Worm (Caenorhabditis elegans) whole organism, L4 larva: ENCODE results near the gene Y97E10C.1.

Experiments
- F26F4.8 ChIP-seq: fragments of 200-800 bp; sonication (Bioruptor generic); conservative IDR thresholded peaks from 2 replicates; pipeline ENCODE4 v1.3.6; 2022; ENCODE audit warnings: missing genetic modification characterization, missing compliant biosample characterization
- F37D6.2 ChIP-seq: sonication (generic microtip); optimal IDR thresholded peaks from 2 replicates; lab custom pipeline; 2016; ENCODE audit warnings: mild to moderate bottlenecking, missing genetic modification characterization, missing compliant biosample characterization
- Y5F2A.4 ChIP-seq: fragments of 200-800 bp; sonication (Bioruptor generic); optimal IDR thresholded peaks from 2 replicates; lab custom pipeline; 2018; ENCODE audit warnings: mild to moderate bottlenecking, missing genetic modification characterization, missing compliant biosample characterization
- ZK337.2 ChIP-seq: fragments of 200-800 bp; sonication (Bioruptor generic); IDR thresholded peaks from 2 replicates; pipeline ENCODE4 v1.3.6; 2022; ENCODE audit warnings: missing genetic modification reagents, missing genetic modification characterization, missing compliant biosample characterization
- ZK546.5 ChIP-seq, 2 experiments: sonication (generic microtip); optimal IDR thresholded peaks; 2 replicates each; lab custom pipeline; 2017; ENCODE audit warnings: missing biosample characterization in 2 of 2, missing genetic modification characterization in 2 of 2
- aha-1 ChIP-seq: fragments of 150-350 bp; peaks from one replicate; lab custom pipeline; 2014; ENCODE audit warnings: missing biosample characterization, missing genetic modification characterization
- arid-1 ChIP-seq: fragments of 200-800 bp; sonication (Bioruptor generic); conservative IDR thresholded peaks from 2 replicates; pipeline ENCODE4 v1.3.6; 2022; ENCODE audit warnings: missing genetic modification reagents, missing genetic modification characterization, missing compliant biosample characterization
- ceh-44 ChIP-seq: fragments of 200-800 bp; sonication (Bioruptor generic); IDR thresholded peaks from 2 replicates; pipeline ENCODE4 v1.3.6; 2022; ENCODE audit warnings: missing genetic modification reagents, missing genetic modification characterization, missing compliant biosample characterization
- ceh-62 ChIP-seq: sonication (generic microtip); optimal IDR thresholded peaks from 2 replicates; lab custom pipeline; 2017; ENCODE audit warnings: missing biosample characterization, missing genetic modification characterization
- daf-12 ChIP-seq: fragments of 150-350 bp; optimal IDR thresholded peaks from 2 replicates; lab custom pipeline; 2014; ENCODE audit warnings: missing biosample characterization, missing genetic modification reagents, missing genetic modification characterization
- daf-16 ChIP-seq, 3 experiments: sonication (generic microtip); optimal IDR thresholded peaks; 2 replicates each; lab custom pipeline; 2016 to 2017; ENCODE audit warnings: missing genetic modification characterization in 3 of 3, missing genetic modification reagents in 3 of 3, mild to moderate bottlenecking in 2 of 3, missing compliant biosample characterization in 2 of 3, missing biosample characterization in 1 of 3, moderate library complexity in 1 of 3
- dmd-6 ChIP-seq: fragments of 200-800 bp; sonication (Bioruptor generic); IDR thresholded peaks from 2 replicates; pipeline ENCODE4 v1.3.6; 2022; ENCODE audit warnings: missing genetic modification reagents, missing genetic modification characterization, missing compliant biosample characterization
- dpl-1 ChIP-seq: fragments of 150-350 bp; optimal IDR thresholded peaks from 2 replicates; lab custom pipeline; 2014; ENCODE audit warnings: missing biosample characterization, missing genetic modification reagents, missing genetic modification characterization
- dve-1 ChIP-seq: sonication (generic microtip); optimal IDR thresholded peaks from 2 replicates; lab custom pipeline; 2017; ENCODE audit warnings: antibody characterized with exemption, mild to moderate bottlenecking, missing genetic modification characterization, missing compliant biosample characterization; ENCODE audit not compliant: insufficient read depth
- egl-43 ChIP-seq: fragments of 200-800 bp; sonication (Bioruptor generic); IDR thresholded peaks from 2 replicates; pipeline ENCODE4 v1.3.6; 2022; ENCODE audit warnings: missing genetic modification reagents, missing genetic modification characterization, missing compliant biosample characterization
- fkh-10 ChIP-seq: fragments of 150-350 bp; optimal IDR thresholded peaks from 2 replicates; lab custom pipeline; 2014; ENCODE audit warnings: missing biosample characterization, missing genetic modification reagents, missing genetic modification characterization
- hlh-11 ChIP-seq: fragments of 200-800 bp; sonication (Bioruptor generic); optimal IDR thresholded peaks from 2 replicates; lab custom pipeline; 2018; ENCODE audit warnings: mild to moderate bottlenecking, missing genetic modification characterization, missing compliant biosample characterization
- hlh-30 ChIP-seq: sonication (generic microtip); optimal IDR thresholded peaks from 2 replicates; lab custom pipeline; 2017; ENCODE audit warnings: antibody characterized with exemption, mild to moderate bottlenecking, missing genetic modification characterization, missing compliant biosample characterization; ENCODE audit not compliant: insufficient read depth
- hmg-1.1 ChIP-seq: fragments of 200-800 bp; sonication (Bioruptor generic); IDR thresholded peaks from 2 replicates; pipeline ENCODE4 v1.3.6; 2022; ENCODE audit warnings: missing genetic modification reagents, missing genetic modification characterization, missing compliant biosample characterization
- lin-1 ChIP-seq: fragments of 200-800 bp; sonication (Bioruptor generic); IDR thresholded peaks from 2 replicates; pipeline ENCODE4 v1.3.6; 2022; ENCODE audit warnings: missing genetic modification reagents, missing genetic modification characterization, missing compliant biosample characterization
- lin-13 ChIP-seq: fragments of 150-350 bp; optimal IDR thresholded peaks from 2 replicates; lab custom pipeline; 2014; ENCODE audit warnings: missing biosample characterization, missing genetic modification reagents, missing genetic modification characterization
- lin-15B ChIP-seq: fragments of 150-350 bp; sonication (generic microtip); optimal IDR thresholded peaks from 3 replicates; lab custom pipeline; 2014; ENCODE audit warnings: missing biosample characterization, missing genetic modification characterization
- lsy-2 ChIP-seq, 2 experiments: fragments of 150-350 bp in 1 of 2; sonication (generic microtip) in 1 of 2; optimal IDR thresholded peaks; 2 replicates each; lab custom pipeline; 2014 to 2017; ENCODE audit warnings: missing biosample characterization in 2 of 2, missing genetic modification characterization in 2 of 2
- madf-5 ChIP-seq, 2 experiments: fragments of 200-800 bp; sonication (Bioruptor generic); IDR thresholded peaks; 2 replicates each; pipeline ENCODE4 v1.3.6; 2022; ENCODE audit warnings: missing compliant biosample characterization in 2 of 2, missing genetic modification characterization in 2 of 2
- madf-9 ChIP-seq: fragments of 200-800 bp; sonication (Bioruptor generic); conservative IDR thresholded peaks from 2 replicates; pipeline ENCODE4 v1.3.6; 2022; ENCODE audit warnings: missing genetic modification reagents, missing genetic modification characterization, missing compliant biosample characterization
- mdt-29 ChIP-seq: fragments of 200-800 bp; sonication (Bioruptor generic); IDR thresholded peaks from 2 replicates; pipeline ENCODE4 v1.3.6; 2022; ENCODE audit warnings: missing genetic modification reagents, missing genetic modification characterization, missing compliant biosample characterization
- mes-2 ChIP-seq: sonication (generic microtip); optimal IDR thresholded peaks from 2 replicates; lab custom pipeline; 2016; ENCODE audit warnings: missing genotype, mild to moderate bottlenecking, missing genetic modification characterization, missing compliant biosample characterization; ENCODE audit not compliant: poor library complexity, severe bottlenecking
- mxl-2 ChIP-seq: fragments of 200-800 bp; sonication (Bioruptor generic); conservative IDR thresholded peaks from 2 replicates; pipeline ENCODE4 v1.3.6; 2022; ENCODE audit warnings: missing genetic modification reagents, missing genetic modification characterization, missing compliant biosample characterization
- mxl-3 ChIP-seq: fragments of 200-800 bp; sonication (Bioruptor generic); optimal IDR thresholded peaks from 2 replicates; lab custom pipeline; 2018; ENCODE audit warnings: mild to moderate bottlenecking, missing genetic modification characterization, missing compliant biosample characterization
- nhr-11 ChIP-seq: fragments of 150-350 bp; optimal IDR thresholded peaks from 2 replicates; lab custom pipeline; 2014; ENCODE audit warnings: missing biosample characterization, missing genetic modification characterization
- nhr-25 ChIP-seq: sonication (generic microtip); optimal IDR thresholded peaks from 2 replicates; lab custom pipeline; 2017; ENCODE audit warnings: missing genetic modification characterization, mild to moderate bottlenecking, missing compliant biosample characterization, antibody characterized with exemption, moderate library complexity, borderline replicate concordance; ENCODE audit not compliant: insufficient read depth
- nhr-28 ChIP-seq: fragments of 150-350 bp; optimal IDR thresholded peaks from 2 replicates; lab custom pipeline; 2014; ENCODE audit warnings: missing biosample characterization, missing genetic modification characterization
- php-3 ChIP-seq: fragments of 200-800 bp; sonication (Bioruptor generic); IDR thresholded peaks from 2 replicates; pipeline ENCODE4 v1.3.6; 2022; ENCODE audit warnings: missing genetic modification reagents, missing genetic modification characterization, missing compliant biosample characterization
- pqm-1 ChIP-seq: sonication (generic microtip); optimal IDR thresholded peaks from 2 replicates; lab custom pipeline; 2017; ENCODE audit warnings: missing biosample characterization, missing genetic modification characterization
- snpc-1.2 ChIP-seq: fragments of 200-800 bp; sonication (Bioruptor generic); IDR thresholded peaks from 2 replicates; pipeline ENCODE4 v1.3.6; 2022; ENCODE audit warnings: missing genetic modification reagents, missing genetic modification characterization, missing compliant biosample characterization
- unc-39 ChIP-seq: sonication (generic microtip); optimal IDR thresholded peaks from 2 replicates; lab custom pipeline; 2017; ENCODE audit warnings: missing biosample characterization, missing genetic modification characterization
- unc-62 ChIP-seq, 3 experiments: fragments of 150-350 bp in 1 of 3; sonication (generic microtip); optimal IDR thresholded peaks in 2 of 3; peaks in 1 of 3; 1 replicate in 1 of 3; 2 replicates in 2 of 3; lab custom pipeline; 2014 to 2017; ENCODE audit warnings: missing biosample characterization in 3 of 3, missing genetic modification characterization in 3 of 3, missing genetic modification reagents in 3 of 3, missing genotype in 1 of 3
- zip-11 ChIP-seq: fragments of 200-800 bp; sonication (Bioruptor generic); IDR thresholded peaks from 2 replicates; pipeline ENCODE4 v1.3.6; 2022; ENCODE audit warnings: missing genetic modification characterization, missing compliant biosample characterization
- zip-2 ChIP-seq: fragments of 150-350 bp; optimal IDR thresholded peaks from 2 replicates; lab custom pipeline; 2014; ENCODE audit warnings: missing biosample characterization, missing genetic modification characterization
- ztf-7 ChIP-seq: fragments of 150-350 bp; optimal IDR thresholded peaks from 2 replicates; lab custom pipeline; 2014; ENCODE audit warnings: missing biosample characterization, missing genetic modification characterization

Gene Y97E10C.1

ce11 chrV:7759270-7759669 lies 30.6 kb downstream of the Y97E10C.1 start (continued):
- TF ChIP-seq arid-1: no peak
- no peak for TF ChIP-seq ZK546.5 (tag; optimal IDR thresholded peaks at IDR 0.05; lab: Kevin White, UChicago)
- TF ChIP-seq mxl-3 (GFP tag; lab: Kevin White, UChicago): no peak
- no peak for TF ChIP-seq ceh-44 (GFP tag; lab: Robert Waterston, UW)
- TF ChIP-seq nhr-25 (tag; lab: Kevin White, UChicago): no peak
- TF ChIP-seq dve-1: peak; percentile 41
- no peak for TF ChIP-seq madf-9 (GFP tag; lab: Robert Waterston, UW)
- peak in 1 of 2 experiments; percentile 99 for TF ChIP-seq unc-62 (GFP tag; optimal IDR thresholded peaks at IDR 0.05 in 1 of 2; lab: Kevin White, UChicago)
- TF ChIP-seq unc-62 (tag; optimal IDR thresholded peaks at IDR 0.05; lab: Kevin White, UChicago): no peak
- TF ChIP-seq lin-15B (tag; lab: Kevin White, UChicago): no peak
- peak; percentile 17 for TF ChIP-seq dpl-1 (GFP tag; lab: Kevin White, UChicago)
- no peak for TF ChIP-seq F26F4.8 (GFP tag; lab: Robert Waterston, UW)
- TF ChIP-seq aha-1 (tag; lab: Kevin White, UChicago): peak; percentile 92
- no peak for TF ChIP-seq madf-5 (GFP tag; IDR thresholded peaks at IDR 0.05; lab: Robert Waterston, UW)
- peak; percentile 57 for TF ChIP-seq dmd-6
- TF ChIP-seq F37D6.2 (tag; lab: Kevin White, UChicago): no peak
- TF ChIP-seq zip-2: no peak
- no peak for TF ChIP-seq egl-43 (GFP tag; lab: Robert Waterston, UW)
- peak; percentile 61 for TF ChIP-seq hlh-11
- TF ChIP-seq mxl-2: no peak
- peak in 1 of 2 experiments; percentile 52 for TF ChIP-seq lsy-2 (tag; optimal IDR thresholded peaks at IDR 0.05; lab: Kevin White, UChicago)
- TF ChIP-seq snpc-1.2: no peak
- TF ChIP-seq nhr-11 (tag; lab: Kevin White, UChicago): peak; percentile 78
- TF ChIP-seq fkh-10 (GFP tag; lab: Kevin White, UChicago): peak; percentile 2
- no peak for TF ChIP-seq Y5F2A.4 (GFP tag; lab: Kevin White, UChicago)

DNA sequence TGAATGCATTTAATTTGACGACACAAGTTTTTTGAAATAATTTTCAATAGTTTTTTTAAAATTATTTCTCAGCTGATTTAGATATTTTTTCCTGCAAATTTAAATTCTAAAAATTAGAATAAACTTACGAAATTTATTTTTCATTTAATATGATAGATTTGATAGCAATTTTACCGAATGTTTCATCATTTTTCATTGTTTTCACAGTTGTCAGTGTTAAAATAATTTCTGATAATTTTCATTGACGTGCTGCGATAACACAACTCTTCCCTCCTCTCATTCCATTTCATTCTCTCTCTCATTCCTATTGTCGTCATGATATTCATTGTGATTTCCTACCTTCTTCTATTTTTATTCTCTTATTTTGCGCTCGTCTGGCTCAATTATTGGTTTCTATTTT lies 31.5 kb downstream of the Y97E10C.1 start, which contains the start of gene hint-3:
TSS of gene hint-3 (plus strand) at position 301 of the 400 bp plus-strand sequence.
- TF ChIP-seq dve-1 (peak; percentile 13), ZK337.2 (GFP tag; lab: Robert Waterston, UW) (no peak), daf-12 (tag; lab: Kevin White, UChicago) (no peak), mes-2 (tag; lab: Kevin White, UChicago) (no peak), zip-11 (GFP tag; lab: Robert Waterston, UW) (no peak), nhr-28 (tag; lab: Kevin White, UChicago) (no peak), mxl-2 (no peak), hlh-30 (tag; lab: Kevin White, UChicago) (no peak), dmd-6 (peak; percentile 32; the same call in 1 of the 2 replicates), php-3 (GFP tag; lab: Robert Waterston, UW) (0 out of 2 replicates have a peak, but pooled peaks have one; percentile 25), madf-9 (GFP tag; lab: Robert Waterston, UW) (no peak), lin-1 (GFP tag; lab: Robert Waterston, UW) (no peak), ztf-7 (tag; lab: Kevin White, UChicago) (peak; percentile 20), daf-16 (GFP tag; optimal IDR thresholded peaks at IDR 0.05; lab: Kevin White, UChicago) (no peak), daf-16 (tag; optimal IDR thresholded peaks at IDR 0.05; lab: Kevin White, UChicago) (peak; percentile 64), unc-39 (tag; lab: Kevin White, UChicago) (no peak), pqm-1 (tag; lab: Kevin White, UChicago) (peak; percentile 28)
- TF ChIP-seq, all 104 proteins: peak for 6

ce11 chrV:7761906-7762305 lies 33.2 kb downstream of the Y97E10C.1 start:
- no peak for TF ChIP-seq mes-2 (tag; lab: Kevin White, UChicago)
- TF ChIP-seq hmg-1.1 (GFP tag; lab: Robert Waterston, UW): no peak
- TF ChIP-seq lin-13 (GFP tag; lab: Kevin White, UChicago): no peak
- TF ChIP-seq ceh-62 (tag; lab: Kevin White, UChicago): no peak
- 0 out of 2 replicates have a peak, but pooled peaks have one; percentile 20 for TF ChIP-seq mdt-29 (GFP tag; lab: Robert Waterston, UW)
